Worm (Caenorhabditis elegans) whole organism, young adult: ENCODE data around the gene C33H5.2.

Source experiments
- B0019.2 ChIP-seq: fragments of 200-800 bp; sonication (Bioruptor generic); conservative IDR thresholded peaks from 2 replicates; pipeline ENCODE4 v1.3.6; 2022; ENCODE audit warnings: missing genetic modification reagents, missing genetic modification characterization, missing compliant biosample characterization
- B0035.1 ChIP-seq: sonication (generic microtip); optimal IDR thresholded peaks from 2 replicates; lab custom pipeline; 2016; ENCODE audit warnings: missing genetic modification characterization, mild to moderate bottlenecking, missing compliant biosample characterization, missing genotype, missing genetic modification reagents
- B0261.1 ChIP-seq: sonication (generic microtip); optimal IDR thresholded peaks from 2 replicates; lab custom pipeline; 2016; ENCODE audit warnings: mild to moderate bottlenecking, missing genetic modification characterization, moderate library complexity, missing compliant biosample characterization
- C06A6.2 ChIP-seq: fragments of 200-800 bp; sonication (Bioruptor generic); conservative IDR thresholded peaks from 2 replicates; pipeline ENCODE4 v1.3.6; 2022; ENCODE audit warnings: missing genetic modification characterization, missing compliant biosample characterization
- F22D6.2 ChIP-seq: sonication (generic microtip); optimal IDR thresholded peaks from 2 replicates; lab custom pipeline; 2016; ENCODE audit warnings: mild to moderate bottlenecking, missing genetic modification characterization, missing compliant biosample characterization
- F33H1.4 ChIP-seq: fragments of 200-800 bp; sonication (Bioruptor generic); IDR thresholded peaks from 2 replicates; pipeline ENCODE4 v1.3.6; 2022; ENCODE audit warnings: missing genetic modification reagents, missing genetic modification characterization, missing compliant biosample characterization
- Y56A3A.18 ChIP-seq: fragments of 200-800 bp; sonication (Bioruptor generic); IDR thresholded peaks from 2 replicates; pipeline ENCODE4 v1.3.6; 2022; ENCODE audit warnings: missing genetic modification reagents, missing genetic modification characterization, missing compliant biosample characterization
- Y67H2A.10 ChIP-seq: fragments of 200-800 bp; sonication (Bioruptor generic); conservative IDR thresholded peaks from 2 replicates; pipeline ENCODE4 v1.3.6; 2022; ENCODE audit warnings: missing genetic modification reagents, missing genetic modification characterization, missing compliant biosample characterization
- atf-7 ChIP-seq: sonication (generic microtip); optimal IDR thresholded peaks from 2 replicates; lab custom pipeline; 2017; ENCODE audit warnings: mild to moderate bottlenecking, missing genetic modification characterization, missing compliant biosample characterization
- athp-1 ChIP-seq: sonication (generic microtip); optimal IDR thresholded peaks from 2 replicates; lab custom pipeline; 2017; ENCODE audit warnings: mild to moderate bottlenecking, missing genetic modification characterization, missing compliant biosample characterization
- attf-5 ChIP-seq: fragments of 200-800 bp; sonication (Bioruptor generic); optimal IDR thresholded peaks from 2 replicates; lab custom pipeline; 2018; ENCODE audit warnings: mild to moderate bottlenecking, missing genetic modification characterization, missing compliant biosample characterization
- cebp-1 ChIP-seq, 2 experiments: fragments of 200-800 bp in 1 of 2; sonication (Bioruptor generic) in 1 of 2; sonication (generic microtip) in 1 of 2; IDR thresholded peaks in 1 of 2; optimal IDR thresholded peaks in 1 of 2; 2 replicates each; pipeline versions ENCODE4 v1.3.6 to Lab custom; 2017 to 2022; ENCODE audit warnings: missing compliant biosample characterization in 2 of 2, missing genetic modification characterization in 2 of 2, mild to moderate bottlenecking in 1 of 2, missing genetic modification reagents in 1 of 2, moderate library complexity in 1 of 2
- cebp-2 ChIP-seq: fragments of 200-800 bp; sonication (Bioruptor generic); IDR thresholded peaks from 2 replicates; pipeline ENCODE4 v1.3.6; 2022; ENCODE audit warnings: missing genetic modification characterization, missing compliant biosample characterization
- egl-18 ChIP-seq: fragments of 200-800 bp; sonication (Bioruptor generic); IDR thresholded peaks from 2 replicates; pipeline ENCODE4 v1.3.6; 2022; ENCODE audit warnings: missing genetic modification reagents, missing genetic modification characterization, missing compliant biosample characterization
- egl-44 ChIP-seq: fragments of 200-800 bp; sonication (Bioruptor generic); IDR thresholded peaks from 2 replicates; pipeline ENCODE4 v1.3.6; 2022; ENCODE audit warnings: missing genetic modification reagents, missing genetic modification characterization, missing compliant biosample characterization
- let-607 ChIP-seq, 2 experiments: fragments of 200-800 bp in 1 of 2; sonication (Bioruptor generic) in 1 of 2; sonication (generic microtip) in 1 of 2; optimal IDR thresholded peaks; 2 replicates each; lab custom pipeline; 2016 to 2018; ENCODE audit warnings: mild to moderate bottlenecking in 2 of 2, missing compliant biosample characterization in 2 of 2, missing genetic modification characterization in 2 of 2, moderate library complexity in 2 of 2, missing genotype in 1 of 2
- lin-26 ChIP-seq: fragments of 200-800 bp; sonication (Bioruptor generic); IDR thresholded peaks from 2 replicates; pipeline ENCODE4 v1.3.6; 2022; ENCODE audit warnings: missing genetic modification reagents, missing genetic modification characterization, missing compliant biosample characterization
- madf-3 ChIP-seq: fragments of 200-800 bp; sonication (Bioruptor generic); IDR thresholded peaks from 2 replicates; pipeline ENCODE4 v1.3.6; 2022; ENCODE audit warnings: missing genetic modification reagents, missing genetic modification characterization, missing compliant biosample characterization
- madf-6 ChIP-seq: fragments of 200-800 bp; sonication (Bioruptor generic); IDR thresholded peaks from 2 replicates; pipeline ENCODE4 v1.3.6; 2022; ENCODE audit warnings: missing genetic modification reagents, missing genetic modification characterization, missing compliant biosample characterization
- mcd-1 ChIP-seq: fragments of 200-800 bp; sonication (Bioruptor generic); IDR thresholded peaks from 2 replicates; pipeline ENCODE4 v1.3.6; 2022; ENCODE audit warnings: missing genetic modification reagents, missing genetic modification characterization, missing compliant biosample characterization
- nfyb-1 ChIP-seq: fragments of 200-800 bp; sonication (Bioruptor generic); IDR thresholded peaks from 2 replicates; pipeline ENCODE4 v1.3.6; 2022; ENCODE audit warnings: missing genetic modification reagents, missing genetic modification characterization, missing compliant biosample characterization
- nhr-179 ChIP-seq: sonication (generic microtip); optimal IDR thresholded peaks from 2 replicates; lab custom pipeline; 2016; ENCODE audit warnings: mild to moderate bottlenecking, missing genetic modification characterization, missing compliant biosample characterization
- nhr-80 ChIP-seq: sonication (generic microtip); optimal IDR thresholded peaks from 2 replicates; lab custom pipeline; 2016; ENCODE audit warnings: missing genetic modification characterization, missing compliant biosample characterization
- pha-4 ChIP-seq: fragments of 150-350 bp; sonication (generic microtip); optimal IDR thresholded peaks from 2 replicates; lab custom pipeline; 2014; ENCODE audit warnings: missing biosample characterization, missing genetic modification reagents, missing genetic modification characterization
- rpc-1 ChIP-seq, 2 experiments: fragments of 150-350 bp in 1 of 2; sonication (generic microtip) in 1 of 2; optimal IDR thresholded peaks; 2 replicates each; lab custom pipeline; 2014 to 2018; ENCODE audit warnings: missing biosample characterization in 1 of 2, missing genetic modification characterization in 1 of 2, missing genetic modification reagents in 1 of 2, missing genotype in 1 of 2
- sptf-2 ChIP-seq: fragments of 200-800 bp; sonication (Bioruptor generic); optimal IDR thresholded peaks from 2 replicates; lab custom pipeline; 2018; ENCODE audit warnings: mild to moderate bottlenecking, missing genetic modification characterization, missing compliant biosample characterization
- tbp1 ChIP-seq: fragments of 200-800 bp; sonication (Bioruptor generic); optimal IDR thresholded peaks from 2 replicates; lab custom pipeline; 2018; ENCODE audit warnings: mild to moderate bottlenecking, missing genetic modification characterization, missing compliant biosample characterization
- tbx-9 ChIP-seq: sonication (generic microtip); optimal IDR thresholded peaks from 2 replicates; lab custom pipeline; 2016; ENCODE audit warnings: borderline replicate concordance, missing genetic modification characterization, inconsistent platforms, missing compliant biosample characterization
- zfh-2 ChIP-seq: fragments of 200-800 bp; sonication (Bioruptor generic); conservative IDR thresholded peaks from 2 replicates; pipeline ENCODE4 v1.3.6; 2022; ENCODE audit warnings: missing genetic modification reagents, missing genetic modification characterization, missing compliant biosample characterization
- ztf-25 ChIP-seq: fragments of 200-800 bp; sonication (Bioruptor generic); IDR thresholded peaks from 2 replicates; pipeline ENCODE4 v1.3.6; 2022; ENCODE audit warnings: missing genetic modification reagents, missing genetic modification characterization, missing compliant biosample characterization
- ztf-6 ChIP-seq: fragments of 200-800 bp; sonication (Bioruptor generic); IDR thresholded peaks from 2 replicates; pipeline ENCODE4 v1.3.6; 2022; ENCODE audit warnings: missing genetic modification reagents, missing genetic modification characterization, missing compliant biosample characterization

The C33H5.2 gene

DNA sequence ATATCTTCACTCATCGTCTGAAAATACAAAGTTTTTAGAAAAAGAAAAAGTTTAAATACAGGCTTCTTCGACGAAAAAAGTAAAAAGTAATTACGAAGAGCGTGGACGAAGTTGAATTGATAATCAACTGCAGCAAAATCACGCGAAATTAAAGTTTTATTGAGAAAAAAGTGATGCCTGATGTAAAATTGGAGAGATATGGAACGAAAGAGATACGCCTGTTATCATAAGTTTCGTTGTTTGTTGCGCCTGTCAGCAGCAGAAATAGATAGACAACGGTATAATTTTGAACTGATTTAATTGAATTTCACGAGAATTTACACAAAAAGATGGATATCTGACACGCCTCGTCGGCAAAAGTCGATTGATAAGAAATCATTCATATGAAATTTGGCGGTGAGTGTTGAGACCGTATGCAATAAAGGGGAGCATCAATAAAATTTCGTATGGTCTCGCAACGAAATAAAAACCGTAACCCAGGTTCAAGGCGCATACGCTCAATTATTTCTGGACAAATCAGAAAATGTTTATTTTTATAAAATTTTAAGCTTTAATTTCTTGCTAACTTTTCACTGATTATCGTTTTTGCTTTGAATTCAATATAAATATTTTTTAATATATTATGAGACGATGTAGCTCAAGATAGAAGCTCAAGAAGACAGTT lies 24.6 kb downstream of the C33H5.2 start, which contains the start of gene C06A6.4 (continued):
- TF ChIP-seq tbp1 (GFP tag; lab: Kevin White, UChicago) (peak; percentile 19), zfh-2 (no peak)

DNA sequence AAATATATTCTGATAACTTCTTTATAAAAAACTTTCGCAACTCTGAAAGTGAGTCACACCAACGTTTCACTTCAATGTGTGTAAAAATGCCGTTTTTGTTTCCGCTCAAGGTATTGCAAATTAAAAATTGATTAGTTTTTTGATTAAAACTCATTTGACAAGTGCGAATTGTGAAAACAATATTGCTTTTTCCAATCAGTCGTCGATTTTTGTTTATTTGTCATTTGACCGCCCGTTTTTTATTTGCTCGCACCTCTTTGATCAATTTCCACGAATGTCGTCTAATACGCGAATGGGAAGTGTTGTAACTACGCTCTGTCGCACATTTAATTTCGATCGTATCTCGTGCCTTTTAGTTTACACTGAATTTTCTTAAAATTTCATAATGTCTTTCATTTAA lies 25.3 kb downstream of the C33H5.2 start, which contains the start of gene mvb-12:
Gene mvb-12 (plus strand): TSS at position 375 of the 400 bp plus-strand sequence.
- no peak for TF ChIP-seq B0035.1 (tag; lab: Kevin White, UChicago)
- no peak for TF ChIP-seq B0019.2 (GFP tag; lab: Robert Waterston, UW)
- 0 out of 2 replicates have a peak, but pooled peaks have one; percentile 20 for TF ChIP-seq mcd-1 (GFP tag; lab: Robert Waterston, UW)
- TF ChIP-seq attf-5 (GFP tag; lab: Kevin White, UChicago): peak; percentile 19
- TF ChIP-seq cebp-1 (GFP tag; IDR thresholded peaks at IDR 0.05; lab: Robert Waterston, UW): peak; percentile 22; the same call in 1 of the 2 replicates
- peak; percentile 79 for TF ChIP-seq cebp-1 (tag; optimal IDR thresholded peaks at IDR 0.05; lab: Kevin White, UChicago)
- TF ChIP-seq nhr-80 (tag; lab: Kevin White, UChicago): peak; percentile 79
- TF ChIP-seq let-607 (tag; optimal IDR thresholded peaks at IDR 0.05; lab: Kevin White, UChicago): peak in 1 of 2 experiments; percentile 4
- TF ChIP-seq nfyb-1 (GFP tag; lab: Robert Waterston, UW): 0 out of 2 replicates have a peak, but pooled peaks have one; percentile 20
- no peak for TF ChIP-seq Y56A3A.18 (GFP tag; lab: Robert Waterston, UW)

DNA sequence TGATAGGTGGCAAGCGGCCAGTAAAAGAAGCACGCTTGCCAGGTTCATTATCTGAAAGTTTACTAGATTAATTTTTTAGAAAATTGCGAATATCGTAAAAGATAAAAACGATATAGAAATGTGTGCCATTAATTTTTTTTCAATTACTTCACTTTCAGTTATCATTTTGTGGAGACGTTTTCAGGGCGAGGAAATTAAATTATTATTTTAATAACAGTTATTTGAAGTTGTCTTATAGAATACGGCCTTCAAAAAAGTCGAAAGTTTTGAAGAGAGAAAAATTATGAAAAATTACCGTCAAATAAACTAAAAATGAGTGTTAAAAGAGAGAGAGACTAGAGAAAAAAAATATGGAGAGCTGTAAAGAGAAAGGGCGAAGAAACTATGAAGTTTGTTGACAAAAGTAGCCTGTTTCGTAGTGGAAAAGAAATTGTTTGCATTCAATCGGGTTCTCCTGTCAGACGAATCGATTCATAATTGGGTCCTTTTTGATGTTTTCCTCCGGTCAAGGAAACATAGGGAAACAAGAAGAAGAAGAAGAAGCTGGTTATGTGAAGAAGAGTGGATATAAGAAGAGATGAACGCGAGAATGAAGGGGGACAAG lies 29.9 kb downstream of the C33H5.2 start, which contains the start of gene erp-44.2:
Gene erp-44.2 (minus strand): TSS at position 51 of the 604 bp plus-strand sequence.
- no peak for TF ChIP-seq F22D6.2 (tag; lab: Kevin White, UChicago)
- TF ChIP-seq nhr-179 (tag; lab: Kevin White, UChicago): no peak
- no peak for TF ChIP-seq C06A6.2 (GFP tag; lab: Robert Waterston, UW)
- TF ChIP-seq ztf-6 (GFP tag; lab: Robert Waterston, UW): no peak
- no peak for TF ChIP-seq ztf-25 (GFP tag; lab: Robert Waterston, UW)
- no peak for TF ChIP-seq athp-1 (tag; lab: Kevin White, UChicago)
- TF ChIP-seq F33H1.4 (GFP tag; lab: Robert Waterston, UW): no peak
- no peak for TF ChIP-seq egl-18 (GFP tag; lab: Robert Waterston, UW)
- no peak for TF ChIP-seq nhr-80 (tag; lab: Kevin White, UChicago)
- TF ChIP-seq tbx-9 (tag; lab: Kevin White, UChicago): no peak
- TF ChIP-seq madf-6 (GFP tag; lab: Robert Waterston, UW): no peak
- no peak for TF ChIP-seq mcd-1 (GFP tag; lab: Robert Waterston, UW)
- TF ChIP-seq B0261.1 (tag; lab: Kevin White, UChicago): no peak
- TF ChIP-seq, all 124 proteins: peak for 0

DNA sequence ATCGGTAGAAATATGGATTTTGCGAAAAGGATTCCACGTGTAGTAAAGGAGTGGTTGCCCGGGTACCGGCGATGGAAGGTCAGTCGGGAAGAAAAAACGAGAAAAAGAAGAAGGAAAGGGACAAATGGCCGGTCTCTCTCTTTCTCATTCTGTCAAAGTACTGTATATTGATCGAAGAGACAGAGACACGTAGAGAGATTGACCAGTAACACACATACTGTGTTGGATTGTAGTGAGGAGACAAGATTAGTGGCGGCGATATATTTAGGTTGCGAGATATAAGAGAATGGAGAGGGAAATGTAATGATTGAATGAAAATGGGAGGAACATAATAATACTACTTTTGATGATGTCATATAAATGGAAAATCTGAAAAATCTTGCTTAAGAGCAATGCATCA lies 31.2 kb downstream of the C33H5.2 start:
- TF ChIP-seq egl-44 (GFP tag; lab: Robert Waterston, UW): no peak
- TF ChIP-seq cebp-2 (GFP tag; lab: Robert Waterston, UW): no peak
- TF ChIP-seq rpc-1 (optimal IDR thresholded peaks at IDR 0.05; lab: Kevin White, UChicago): no peak
- no peak for TF ChIP-seq rpc-1 (tag; optimal IDR thresholded peaks at IDR 0.05; lab: Kevin White, UChicago)
- TF ChIP-seq sptf-2 (GFP tag; lab: Kevin White, UChicago): no peak
- TF ChIP-seq lin-26 (GFP tag; lab: Robert Waterston, UW): no peak
- TF ChIP-seq ztf-6 (GFP tag; lab: Robert Waterston, UW): no peak
- TF ChIP-seq atf-7 (tag; lab: Kevin White, UChicago): no peak
- no peak for TF ChIP-seq madf-3
- TF ChIP-seq pha-4 (tag; lab: Kevin White, UChicago): no peak
- no peak for TF ChIP-seq Y67H2A.10 (GFP tag; lab: Robert Waterston, UW)
